Worm (Caenorhabditis elegans): Measurements from ENCODE around the gene F35D11.1.

F35D11.1 gene

DNA sequence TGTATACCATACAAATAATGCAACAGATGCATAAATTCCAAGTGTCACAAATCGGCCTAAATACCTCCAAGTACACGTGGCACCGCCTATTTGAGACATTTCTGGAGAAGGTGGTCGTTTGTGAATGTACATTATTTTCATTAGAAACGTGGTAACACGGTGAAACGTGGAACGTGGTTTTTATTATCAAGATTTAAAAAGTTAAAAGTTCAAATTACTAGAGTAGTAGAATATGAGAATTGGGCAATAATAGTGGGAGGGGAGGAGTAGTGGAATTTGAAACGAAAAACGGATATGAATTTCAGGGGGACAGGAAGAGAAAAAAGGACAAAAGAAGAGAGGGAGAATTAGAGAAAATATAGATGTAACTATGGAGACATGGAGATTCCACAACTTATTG is 29.1 kb downstream of the F35D11.1 start, which contains the start of gene fut-6:
Gene fut-6, minus strand, starts transcription at position 101 of the 400 bp plus-strand sequence.
- TF ChIP-seq repo-1 (tag; optimal IDR thresholded peaks at IDR 0.05): no peak
- no peak for TF ChIP-seq C06A6.2 (GFP tag; conservative IDR thresholded peaks at IDR 0.05)
- TF ChIP-seq atf-7 (tag; optimal IDR thresholded peaks at IDR 0.05): no peak
- no peak for TF ChIP-seq hrde-1 (tag; optimal IDR thresholded peaks at IDR 0.05; ENCODE audit: borderline replicate concordance)
- no peak for TF ChIP-seq chd-7 (tag; optimal IDR thresholded peaks at IDR 0.05)
- no peak for TF ChIP-seq egl-18 (GFP tag; IDR thresholded peaks at IDR 0.05)
- TF ChIP-seq somi-1 (GFP tag; optimal IDR thresholded peaks at IDR 0.05): no peak

DNA sequence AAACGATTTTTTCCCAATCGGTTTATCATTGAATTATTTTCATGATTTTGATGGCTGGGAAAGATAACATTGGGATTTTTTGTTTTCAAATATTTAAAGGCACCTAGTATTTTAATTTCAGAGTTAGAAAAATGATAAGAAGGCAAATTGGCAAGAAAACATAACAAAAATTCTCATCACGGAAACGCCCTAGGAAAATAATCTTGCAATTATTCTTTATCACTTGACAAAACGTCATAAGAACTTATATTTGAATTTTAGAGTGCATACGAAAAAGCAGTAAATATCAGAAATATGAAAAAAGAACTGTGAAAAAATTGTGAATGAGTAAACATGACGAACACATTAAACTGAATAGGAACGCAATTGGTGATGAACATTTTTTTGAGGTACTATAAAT is 30.7 kb downstream of the F35D11.1 start:
- no peak for TF ChIP-seq T26A5.8 (tag; optimal IDR thresholded peaks at IDR 0.05)
- no peak for TF ChIP-seq ceh-79 (tag; optimal IDR thresholded peaks at IDR 0.05)
- TF ChIP-seq ztf-3 (GFP tag; optimal IDR thresholded peaks at IDR 0.05): no peak
- TF ChIP-seq madf-3 (GFP tag; IDR thresholded peaks at IDR 0.05): no peak
- TF ChIP-seq Y53F4B.3 (GFP tag; IDR thresholded peaks at IDR 0.05): no peak
- TF ChIP-seq ztf-28 (GFP tag; IDR thresholded peaks at IDR 0.05): no peak
- no peak for TF ChIP-seq xnd-1 (tag; optimal IDR thresholded peaks at IDR 0.05)
- TF ChIP-seq chd-7 (tag; optimal IDR thresholded peaks at IDR 0.05): no peak
- no peak for TF ChIP-seq fkh-3 (tag; optimal IDR thresholded peaks at IDR 0.05)
- no peak for TF ChIP-seq lin-54 (GFP tag; optimal IDR thresholded peaks at IDR 0.05)
- no peak for TF ChIP-seq Y56A3A.18 (GFP tag; IDR thresholded peaks at IDR 0.05)
- TF ChIP-seq repo-1 (tag; optimal IDR thresholded peaks at IDR 0.05): no peak
- no peak for TF ChIP-seq athp-1 (tag; optimal IDR thresholded peaks at IDR 0.05)
- no peak for TF ChIP-seq nhr-80 (tag; optimal IDR thresholded peaks at IDR 0.05)
- no peak for TF ChIP-seq cebp-2 (GFP tag; IDR thresholded peaks at IDR 0.05)

DNA sequence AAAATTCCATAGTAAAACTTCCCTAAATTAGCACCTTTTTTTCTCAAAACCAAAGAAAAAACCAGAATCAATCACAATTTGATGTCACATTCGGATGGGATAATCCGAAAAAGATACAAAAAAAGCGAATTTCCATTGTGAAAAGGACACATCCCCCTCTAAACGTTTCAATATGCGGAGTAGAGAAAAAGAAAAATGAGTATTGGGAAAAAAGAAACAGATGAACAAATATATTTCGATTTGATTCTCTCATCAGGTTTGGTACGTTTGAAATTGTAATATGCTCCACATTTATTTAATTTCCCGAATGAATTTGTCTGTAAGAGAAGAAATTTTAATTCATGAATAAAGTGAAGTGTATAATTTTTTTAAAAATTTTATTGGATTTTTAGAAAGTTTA is 31.5 kb downstream of the F35D11.1 start:
- TF ChIP-seq ekl-4 (GFP tag; IDR thresholded peaks at IDR 0.05) (no peak), F57A8.1 (GFP tag; optimal IDR thresholded peaks at IDR 0.05) (no peak), ceh-27 (GFP tag; optimal IDR thresholded peaks at IDR 0.05) (no peak), ets-4 (GFP tag; optimal IDR thresholded peaks at IDR 0.05) (no peak), hmg-1.2 (GFP tag; IDR thresholded peaks at IDR 0.05) (no peak), T07F8.4 (tag; optimal IDR thresholded peaks at IDR 0.05) (no peak), mcd-1 (GFP tag; IDR thresholded peaks at IDR 0.05) (no peak), ceh-91 (GFP tag; IDR thresholded peaks at IDR 0.05) (no peak), egrh-3 (GFP tag; IDR thresholded peaks at IDR 0.05) (no peak), ceh-100 (GFP tag; IDR thresholded peaks at IDR 0.05) (no peak), ztf-28 (GFP tag; IDR thresholded peaks at IDR 0.05) (no peak), nhr-90 (tag; optimal IDR thresholded peaks at IDR 0.05) (no peak), nhr-179 (tag; optimal IDR thresholded peaks at IDR 0.05) (no peak), let-526 (GFP tag; IDR thresholded peaks at IDR 0.05) (no peak), tbx-9 (tag; optimal IDR thresholded peaks at IDR 0.05; ENCODE audit: borderline replicate concordance) (no peak)

DNA sequence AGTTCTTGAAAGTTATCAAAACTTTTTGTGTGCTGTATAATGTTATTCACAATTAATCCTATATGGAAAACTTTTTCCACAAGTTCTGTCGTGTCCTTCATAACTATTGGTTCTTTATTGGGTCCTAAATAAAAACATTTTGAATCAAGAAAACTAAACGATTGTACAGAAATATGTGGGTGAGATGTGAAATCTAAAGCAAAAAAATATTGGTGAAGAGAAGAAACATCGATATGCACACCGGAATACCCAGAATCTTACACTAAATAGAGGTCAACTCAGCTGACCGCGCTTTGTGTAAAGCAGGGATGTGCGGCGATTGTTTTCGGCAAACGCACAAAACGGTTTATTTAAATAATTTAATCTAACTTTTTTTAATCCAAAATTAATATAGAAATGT is 34.6 kb downstream of the F35D11.1 start, which contains the start of gene T05A7.13:
Gene T05A7.13, minus strand, starts transcription at position 101 of the 400 bp plus-strand sequence.
- TF ChIP-seq ztf-6 (GFP tag; IDR thresholded peaks at IDR 0.05) (no peak), lsl-1 (GFP tag; optimal IDR thresholded peaks at IDR 0.05) (no peak), egrh-3 (GFP tag; IDR thresholded peaks at IDR 0.05) (no peak), cebp-2 (GFP tag; IDR thresholded peaks at IDR 0.05) (no peak), dpl-1 (GFP tag; optimal IDR thresholded peaks at IDR 0.05) (no peak), egl-18 (GFP tag; IDR thresholded peaks at IDR 0.05) (no peak), K12H6.12 (tag; optimal IDR thresholded peaks at IDR 0.05) (no peak), K11D2.4 (GFP tag; IDR thresholded peaks at IDR 0.05) (no peak), athp-1 (tag; optimal IDR thresholded peaks at IDR 0.05) (no peak), dox-1 (GFP tag; IDR thresholded peaks at IDR 0.05) (no peak), pha-4 (tag; optimal IDR thresholded peaks at IDR 0.05) (no peak), Y95B8A.8 (GFP tag; IDR thresholded peaks at IDR 0.05) (no peak), Y53F4B.3 (GFP tag; IDR thresholded peaks at IDR 0.05) (no peak), nhr-179 (tag; optimal IDR thresholded peaks at IDR 0.05) (no peak), let-526 (GFP tag; IDR thresholded peaks at IDR 0.05) (no peak)

All from whole organism, young adult.